Worm (Caenorhabditis elegans) whole organism, L4/young adult: Measurements from ENCODE around the gene Y81B9A.2.
"Not testable (repeated sequence)": the region's sequence is repeated elsewhere in the genome, so short reads cannot be mapped to it uniquely, and the experiment has no call there.

Source experiments
- dao-5 ChIP-seq: sonication (generic microtip); optimal IDR thresholded peaks from 2 replicates; lab custom pipeline; 2016; ENCODE audit warnings: missing genotype, missing genetic modification characterization, moderate library complexity, missing compliant biosample characterization
- him-1 ChIP-seq: sonication (generic microtip); optimal IDR thresholded peaks from 2 replicates; lab custom pipeline; 2016; ENCODE audit warnings: missing genotype, missing genetic modification reagents, missing genetic modification characterization, missing compliant biosample characterization

- TF ChIP-seq him-1, dao-5 (tag; lab: Kevin White, UChicago): not testable (repeated sequence)
Observed at ce11 chrX:9203468-9203867, 19.5 kb downstream of the Y81B9A.2 start, which contains the start of gene crb-3.
